Fruit fly (Drosophila melanogaster) S2 (cell line): ENCODE measurements around the gene CG34310.

ENCODE experiments used
- CG8478 ChIP-seq: fragments of >200 bp; optimal IDR thresholded peaks from 2 replicates; lab custom pipeline; 2018
- CTCF ChIP-seq, 2 experiments: fragments of >200 bp; optimal IDR thresholded peaks; 2 replicates each; lab custom pipeline; 2018

- TF ChIP-seq CG8478 (lab: Kevin White, UChicago) (no peak), CTCF (optimal IDR thresholded peaks at IDR 0.05; lab: Kevin White, UChicago) (no peak)
Observed at dm6 chr2L:6667719-6668325, 4.4 kb downstream of the CG34310 start, which contains the start of gene Galt.
